Worm (Caenorhabditis elegans) whole organism, mixed stage, embryonic: ENCODE measurements around the gene F53H4.4.
A peak's percentile ranks its signal among the peaks of the same experiment; 100 is the strongest.

Experiments used
- blmp-1 ChIP-seq: fragments of 150-350 bp; optimal IDR thresholded peaks from 2 replicates; lab custom pipeline; 2014; ENCODE audit warnings: missing biosample characterization, missing genetic modification characterization
- ceh-39 ChIP-seq: fragments of 150-350 bp; optimal IDR thresholded peaks from 2 replicates; lab custom pipeline; 2014; ENCODE audit warnings: missing biosample characterization, missing genetic modification characterization
- ceh-43 ChIP-seq: fragments of 200-800 bp; sonication (Bioruptor generic); optimal IDR thresholded peaks from 2 replicates; lab custom pipeline; 2018; ENCODE audit warnings: mild to moderate bottlenecking, missing genetic modification characterization, moderate library complexity, missing compliant biosample characterization
- ceh-83 ChIP-seq: fragments of 200-800 bp; sonication (Bioruptor generic); optimal IDR thresholded peaks from 2 replicates; lab custom pipeline; 2018; ENCODE audit warnings: mild to moderate bottlenecking, missing genetic modification characterization, missing compliant biosample characterization
- ces-1 ChIP-seq: fragments of 150-350 bp; optimal IDR thresholded peaks from 2 replicates; lab custom pipeline; 2014; ENCODE audit warnings: missing biosample characterization, missing genetic modification reagents, missing genetic modification characterization
- cnd-1 ChIP-seq: fragments of 200-800 bp; sonication (Bioruptor generic); optimal IDR thresholded peaks from 2 replicates; lab custom pipeline; 2018; ENCODE audit warnings: mild to moderate bottlenecking, missing genetic modification characterization, missing compliant biosample characterization
- drap-1 ChIP-seq: fragments of 200-800 bp; sonication (Bioruptor generic); optimal IDR thresholded peaks from 3 replicates; lab custom pipeline; 2018; ENCODE audit warnings: mild to moderate bottlenecking, missing genetic modification characterization, missing compliant biosample characterization
- elt-1 ChIP-seq: sonication (generic microtip); optimal IDR thresholded peaks from 2 replicates; lab custom pipeline; 2017; ENCODE audit warnings: missing genetic modification characterization, mild to moderate bottlenecking, missing compliant biosample characterization, antibody characterized with exemption, moderate library complexity, borderline replicate concordance; ENCODE audit not compliant: insufficient read depth
- flh-1 ChIP-seq: fragments of 200-800 bp; sonication (Bioruptor generic); optimal IDR thresholded peaks from 2 replicates; lab custom pipeline; 2018; ENCODE audit warnings: mild to moderate bottlenecking, missing genetic modification characterization, moderate library complexity, missing compliant biosample characterization
- ham-2 ChIP-seq: fragments of 200-800 bp; sonication (Bioruptor generic); optimal IDR thresholded peaks from 2 replicates; lab custom pipeline; 2018; ENCODE audit warnings: mild to moderate bottlenecking, missing genetic modification characterization, missing compliant biosample characterization
- hlh-1 ChIP-seq: fragments of 150-350 bp; optimal IDR thresholded peaks from 2 replicates; lab custom pipeline; 2014; ENCODE audit warnings: missing biosample characterization, missing genetic modification reagents, missing genetic modification characterization
- lin-13 ChIP-seq: fragments of 150-350 bp; optimal IDR thresholded peaks from 2 replicates; lab custom pipeline; 2014; ENCODE audit warnings: missing biosample characterization, missing genetic modification characterization
- lin-32 ChIP-seq: fragments of 200-800 bp; sonication (Bioruptor generic); optimal IDR thresholded peaks from 2 replicates; lab custom pipeline; 2018; ENCODE audit warnings: mild to moderate bottlenecking, missing genetic modification characterization, missing compliant biosample characterization
- lsy-2 ChIP-seq: fragments of 150-350 bp; optimal IDR thresholded peaks from 2 replicates; lab custom pipeline; 2014; ENCODE audit warnings: missing biosample characterization, missing genetic modification characterization
- mab-5 ChIP-seq: fragments of 150-350 bp; optimal IDR thresholded peaks from 2 replicates; lab custom pipeline; 2014; ENCODE audit warnings: missing biosample characterization, missing genetic modification characterization
- mep-1 ChIP-seq: fragments of 150-350 bp; optimal IDR thresholded peaks from 2 replicates; lab custom pipeline; 2017; ENCODE audit warnings: missing biosample characterization, missing genetic modification reagents, missing genetic modification characterization, inconsistent platforms
- mls-2 ChIP-seq: sonication (generic microtip); optimal IDR thresholded peaks from 2 replicates; lab custom pipeline; 2016; ENCODE audit warnings: mild to moderate bottlenecking, missing genetic modification characterization, moderate library complexity, missing compliant biosample characterization
- nhr-2 ChIP-seq: fragments of 150-350 bp; optimal IDR thresholded peaks from 2 replicates; lab custom pipeline; 2014; ENCODE audit warnings: missing biosample characterization, missing genetic modification characterization
- nhr-237 ChIP-seq: fragments of 150-350 bp; optimal IDR thresholded peaks from 2 replicates; lab custom pipeline; 2014; ENCODE audit warnings: missing biosample characterization, missing genetic modification characterization
- nhr-76 ChIP-seq: sonication (generic microtip); optimal IDR thresholded peaks from 2 replicates; lab custom pipeline; 2017; ENCODE audit warnings: missing biosample characterization, missing genetic modification characterization
- pha-4 ChIP-seq: fragments of 150-350 bp; optimal IDR thresholded peaks from 2 replicates; lab custom pipeline; 2018; ENCODE audit warnings: missing biosample characterization, missing genetic modification reagents, missing genetic modification characterization
- sem-2 ChIP-seq: fragments of 200-800 bp; sonication (Bioruptor generic); optimal IDR thresholded peaks from 2 replicates; lab custom pipeline; 2018; ENCODE audit warnings: mild to moderate bottlenecking, missing genetic modification characterization, missing compliant biosample characterization
- snpc-4 ChIP-seq: fragments of 150-350 bp; optimal IDR thresholded peaks from 2 replicates; lab custom pipeline; 2014; ENCODE audit warnings: missing biosample characterization, missing genetic modification characterization
- sptf-1 ChIP-seq: sonication (generic microtip); optimal IDR thresholded peaks from 2 replicates; lab custom pipeline; 2017; ENCODE audit warnings: mild to moderate bottlenecking, missing genetic modification characterization, moderate library complexity, missing compliant biosample characterization
- tbx-8 ChIP-seq: fragments of 200-800 bp; sonication (Bioruptor generic); optimal IDR thresholded peaks from 2 replicates; lab custom pipeline; 2018; ENCODE audit warnings: mild to moderate bottlenecking, missing genetic modification characterization, moderate library complexity, missing compliant biosample characterization
- unc-120 ChIP-seq: sonication (generic microtip); optimal IDR thresholded peaks from 2 replicates; lab custom pipeline; 2017; ENCODE audit warnings: missing genetic modification characterization, missing compliant biosample characterization; ENCODE audit not compliant: poor library complexity, severe bottlenecking
- unc-62 ChIP-seq: fragments of 150-350 bp; optimal IDR thresholded peaks from 2 replicates; lab custom pipeline; 2014; ENCODE audit warnings: missing biosample characterization, missing genetic modification reagents, missing genetic modification characterization
- zip-8 ChIP-seq: fragments of 150-350 bp; optimal IDR thresholded peaks from 2 replicates; lab custom pipeline; 2014; ENCODE audit warnings: missing biosample characterization, missing genetic modification characterization
- ztf-11 ChIP-seq: fragments of 150-350 bp; optimal IDR thresholded peaks from 2 replicates; lab custom pipeline; 2014; ENCODE audit warnings: missing biosample characterization, missing genetic modification characterization

F53H4.4 gene

ce11 chrX:15848867-15849266, 17.3 kb upstream of the F53H4.4 start:
- TF ChIP-seq mab-5 (tag; lab: Kevin White, UChicago): no peak
- TF ChIP-seq zip-8 (tag; lab: Kevin White, UChicago): peak; percentile 93
- no peak for TF ChIP-seq ztf-11 (tag; lab: Kevin White, UChicago)

- peak; percentile 74 for TF ChIP-seq nhr-237
- no peak for TF ChIP-seq nhr-76 (tag; lab: Kevin White, UChicago)
- TF ChIP-seq mep-1 (tag; lab: Kevin White, UChicago): peak; percentile 42
- TF ChIP-seq lin-32 (GFP tag; lab: Kevin White, UChicago): no peak
- peak; percentile 13 for TF ChIP-seq ceh-39 (tag; lab: Kevin White, UChicago)
- peak; percentile 84 for TF ChIP-seq ces-1 (GFP tag; lab: Kevin White, UChicago)
- peak; percentile 20 for TF ChIP-seq hlh-1 (tag; lab: Kevin White, UChicago)
- TF ChIP-seq cnd-1: no peak
- TF ChIP-seq mls-2 (tag; lab: Kevin White, UChicago): no peak
- peak; percentile 41 for TF ChIP-seq sptf-1 (tag; lab: Kevin White, UChicago)
- TF ChIP-seq lsy-2 (tag; lab: Kevin White, UChicago): peak; percentile 74
- peak; percentile 41 for TF ChIP-seq ceh-83 (GFP tag; lab: Kevin White, UChicago)
- no peak for TF ChIP-seq pha-4 (tag; lab: Kevin White, UChicago)
- no peak for TF ChIP-seq nhr-2 (tag; lab: Kevin White, UChicago)
- no peak for TF ChIP-seq unc-62 (GFP tag; lab: Kevin White, UChicago)
- no peak for TF ChIP-seq snpc-4 (tag; lab: Kevin White, UChicago)
- no peak for TF ChIP-seq sem-2
These were observed 16.7 kb upstream of the F53H4.4 start, which contains the start of gene acl-1 for ce11 chrX:15849397-15849935. acl-1 (plus strand) TSS chrX:15849885.

ce11 chrX:15851013-15851412, 15.2 kb upstream of the F53H4.4 start:
- no peak for TF ChIP-seq unc-120 (tag; lab: Kevin White, UChicago)

ce11 chrX:15856853-15857252, 9.3 kb upstream of the F53H4.4 start, which contains the start of gene F53H4.2:
F53H4.2 (plus strand) TSS chrX:15857153.
- no peak for TF ChIP-seq nhr-237
- TF ChIP-seq unc-120 (tag; lab: Kevin White, UChicago): no peak
- TF ChIP-seq mep-1 (tag; lab: Kevin White, UChicago): no peak
- TF ChIP-seq ham-2 (GFP tag; lab: Kevin White, UChicago): no peak
- no peak for TF ChIP-seq lin-32 (GFP tag; lab: Kevin White, UChicago)
- TF ChIP-seq cnd-1: no peak
- TF ChIP-seq mab-5 (tag; lab: Kevin White, UChicago): no peak
- no peak for TF ChIP-seq blmp-1 (tag; lab: Kevin White, UChicago)
- TF ChIP-seq sptf-1 (tag; lab: Kevin White, UChicago): no peak
- TF ChIP-seq hlh-1 (tag; lab: Kevin White, UChicago): no peak
- TF ChIP-seq elt-1 (tag; lab: Kevin White, UChicago): no peak
- no peak for TF ChIP-seq drap-1 (GFP tag; lab: Kevin White, UChicago)
- TF ChIP-seq ceh-43 (GFP tag; lab: Kevin White, UChicago): no peak
- TF ChIP-seq flh-1 (GFP tag; lab: Kevin White, UChicago): no peak
- TF ChIP-seq tbx-8 (GFP tag; lab: Kevin White, UChicago): no peak
- no peak for TF ChIP-seq nhr-76 (tag; lab: Kevin White, UChicago)

ce11 chrX:15860556-15861008, 5.6 kb upstream of the F53H4.4 start, which contains the start of gene F53H4.6:
F53H4.6 (minus strand) TSS chrX:15860606.
- no peak for TF ChIP-seq unc-62 (GFP tag; lab: Kevin White, UChicago)
- TF ChIP-seq lsy-2 (tag; lab: Kevin White, UChicago): peak; percentile 9
- peak; percentile 30 for TF ChIP-seq mls-2 (tag; lab: Kevin White, UChicago)
- no peak for TF ChIP-seq nhr-2 (tag; lab: Kevin White, UChicago)
- TF ChIP-seq, all 35 proteins: peak for 2

- TF ChIP-seq lin-13 (no peak), hlh-1 (tag; lab: Kevin White, UChicago) (no peak), ceh-39 (tag; lab: Kevin White, UChicago) (no peak), nhr-2 (tag; lab: Kevin White, UChicago) (no peak), nhr-237 (no peak)
These were observed 3.4 kb downstream of the F53H4.4 start for ce11 chrX:15869589-15869988.
